Worm (Caenorhabditis elegans) whole organism, L4 larva: Measurements from ENCODE around the gene F54F11.1.

Experiments
- F37D6.2 ChIP-seq: sonication (generic microtip); optimal IDR thresholded peaks from 2 replicates; lab custom pipeline; 2016; ENCODE audit warnings: mild to moderate bottlenecking, missing genetic modification characterization, missing compliant biosample characterization
- F44E2.7 ChIP-seq: fragments of 200-800 bp; sonication (Bioruptor generic); IDR thresholded peaks from 2 replicates; pipeline ENCODE4 v2.1.2; 2022; ENCODE audit warnings: missing genetic modification characterization, missing compliant biosample characterization
- R02D3.7 ChIP-seq: fragments of 150-350 bp; sonication (generic microtip); optimal IDR thresholded peaks from 3 replicates; lab custom pipeline; 2014; ENCODE audit warnings: missing biosample characterization, missing genetic modification characterization
- T20F7.1 ChIP-seq: fragments of 200-800 bp; sonication (Bioruptor generic); optimal IDR thresholded peaks from 2 replicates; lab custom pipeline; 2018; ENCODE audit warnings: mild to moderate bottlenecking, missing genetic modification characterization, missing compliant biosample characterization
- T26A8.4 ChIP-seq: fragments of 200-800 bp; sonication (Bioruptor generic); IDR thresholded peaks from 2 replicates; pipeline ENCODE4 v1.3.6; 2022; ENCODE audit warnings: missing genetic modification characterization, missing compliant biosample characterization
- Y105C5A.15 ChIP-seq: fragments of 200-800 bp; sonication (Bioruptor generic); IDR thresholded peaks from 2 replicates; pipeline ENCODE4 v1.3.6; 2022; ENCODE audit warnings: missing genetic modification characterization, missing compliant biosample characterization
- ZK337.2 ChIP-seq: fragments of 200-800 bp; sonication (Bioruptor generic); IDR thresholded peaks from 2 replicates; pipeline ENCODE4 v1.3.6; 2022; ENCODE audit warnings: missing genetic modification reagents, missing genetic modification characterization, missing compliant biosample characterization
- aha-1 ChIP-seq: fragments of 150-350 bp; peaks from one replicate; lab custom pipeline; 2014; ENCODE audit warnings: missing biosample characterization, missing genetic modification characterization
- ama-1 ChIP-seq: fragments of 150-350 bp; optimal IDR thresholded peaks from 2 replicates; lab custom pipeline; 2014; ENCODE audit warnings: inconsistent platforms, mixed read lengths
- ceh-28 ChIP-seq: fragments of 150-350 bp; optimal IDR thresholded peaks from 2 replicates; lab custom pipeline; 2014; ENCODE audit warnings: missing biosample characterization, missing genetic modification reagents, missing genetic modification characterization
- cey-2 ChIP-seq: sonication (generic microtip); optimal IDR thresholded peaks from 3 replicates; lab custom pipeline; 2017; ENCODE audit warnings: missing genetic modification characterization, mild to moderate bottlenecking, missing compliant biosample characterization, antibody characterized with exemption, borderline replicate concordance; ENCODE audit not compliant: insufficient read depth
- ctbp-1 ChIP-seq: fragments of 200-800 bp; sonication (Bioruptor generic); IDR thresholded peaks from 2 replicates; pipeline ENCODE4 v1.3.6; 2022; ENCODE audit warnings: missing genetic modification reagents, missing genetic modification characterization, missing compliant biosample characterization
- daf-12 ChIP-seq: fragments of 150-350 bp; optimal IDR thresholded peaks from 2 replicates; lab custom pipeline; 2014; ENCODE audit warnings: missing biosample characterization, missing genetic modification reagents, missing genetic modification characterization
- daf-16 ChIP-seq, 3 experiments: sonication (generic microtip); optimal IDR thresholded peaks; 2 replicates each; lab custom pipeline; 2016 to 2017; ENCODE audit warnings: missing genetic modification characterization in 3 of 3, missing genetic modification reagents in 3 of 3, mild to moderate bottlenecking in 2 of 3, missing compliant biosample characterization in 2 of 3, missing biosample characterization in 1 of 3, moderate library complexity in 1 of 3
- daf-8 ChIP-seq: fragments of 200-800 bp; sonication (Bioruptor generic); IDR thresholded peaks from 2 replicates; pipeline ENCODE4 v1.3.6; 2022; ENCODE audit warnings: missing genetic modification characterization, missing compliant biosample characterization
- dmd-6 ChIP-seq: fragments of 200-800 bp; sonication (Bioruptor generic); IDR thresholded peaks from 2 replicates; pipeline ENCODE4 v1.3.6; 2022; ENCODE audit warnings: missing genetic modification reagents, missing genetic modification characterization, missing compliant biosample characterization
- dmd-8 ChIP-seq: fragments of 200-800 bp; sonication (Bioruptor generic); IDR thresholded peaks from 2 replicates; pipeline ENCODE4 v1.3.6; 2022; ENCODE audit warnings: missing genetic modification characterization, missing compliant biosample characterization
- duxl-1 ChIP-seq: sonication (generic microtip); optimal IDR thresholded peaks from 2 replicates; lab custom pipeline; 2016; ENCODE audit warnings: mild to moderate bottlenecking, missing genetic modification characterization, moderate library complexity, missing compliant biosample characterization; ENCODE audit not compliant: poor library complexity
- dve-1 ChIP-seq: sonication (generic microtip); optimal IDR thresholded peaks from 2 replicates; lab custom pipeline; 2017; ENCODE audit warnings: antibody characterized with exemption, mild to moderate bottlenecking, missing genetic modification characterization, missing compliant biosample characterization; ENCODE audit not compliant: insufficient read depth
- egl-43 ChIP-seq: fragments of 200-800 bp; sonication (Bioruptor generic); IDR thresholded peaks from 2 replicates; pipeline ENCODE4 v1.3.6; 2022; ENCODE audit warnings: missing genetic modification reagents, missing genetic modification characterization, missing compliant biosample characterization
- fos-1 ChIP-seq: fragments of 150-350 bp; optimal IDR thresholded peaks from 2 replicates; lab custom pipeline; 2014; ENCODE audit warnings: missing biosample characterization, missing genetic modification characterization
- hif-1 ChIP-seq, 2 experiments: sonication (generic microtip); optimal IDR thresholded peaks; 2 replicates each; lab custom pipeline; 2016 to 2017; ENCODE audit warnings: missing compliant biosample characterization in 2 of 2, missing genetic modification characterization in 2 of 2, missing genetic modification reagents in 2 of 2, missing genotype in 2 of 2, mild to moderate bottlenecking in 1 of 2
- hlh-11 ChIP-seq: fragments of 200-800 bp; sonication (Bioruptor generic); optimal IDR thresholded peaks from 2 replicates; lab custom pipeline; 2018; ENCODE audit warnings: mild to moderate bottlenecking, missing genetic modification characterization, missing compliant biosample characterization
- hlh-30 ChIP-seq: sonication (generic microtip); optimal IDR thresholded peaks from 2 replicates; lab custom pipeline; 2017; ENCODE audit warnings: antibody characterized with exemption, mild to moderate bottlenecking, missing genetic modification characterization, missing compliant biosample characterization; ENCODE audit not compliant: insufficient read depth
- lin-1 ChIP-seq: fragments of 200-800 bp; sonication (Bioruptor generic); IDR thresholded peaks from 2 replicates; pipeline ENCODE4 v1.3.6; 2022; ENCODE audit warnings: missing genetic modification reagents, missing genetic modification characterization, missing compliant biosample characterization
- lin-15B ChIP-seq: fragments of 150-350 bp; sonication (generic microtip); optimal IDR thresholded peaks from 3 replicates; lab custom pipeline; 2014; ENCODE audit warnings: missing biosample characterization, missing genetic modification characterization
- lin-29 ChIP-seq: fragments of 200-800 bp; sonication (Bioruptor generic); IDR thresholded peaks from 2 replicates; pipeline ENCODE4 v1.3.6; 2022; ENCODE audit warnings: missing genetic modification reagents, missing genetic modification characterization, missing compliant biosample characterization
- lin-38 ChIP-seq: fragments of 200-800 bp; sonication (Bioruptor generic); IDR thresholded peaks from 2 replicates; pipeline ENCODE4 v1.3.6; 2022; ENCODE audit warnings: missing genetic modification reagents, missing genetic modification characterization, missing compliant biosample characterization
- lsy-2 ChIP-seq, 2 experiments: fragments of 150-350 bp in 1 of 2; sonication (generic microtip) in 1 of 2; optimal IDR thresholded peaks; 2 replicates each; lab custom pipeline; 2014 to 2017; ENCODE audit warnings: missing biosample characterization in 2 of 2, missing genetic modification characterization in 2 of 2
- mdl-1 ChIP-seq, 2 experiments: fragments of 150-350 bp in 1 of 2; sonication (generic microtip) in 1 of 2; optimal IDR thresholded peaks; 2 replicates each; lab custom pipeline; 2014 to 2017; ENCODE audit warnings: missing biosample characterization in 2 of 2, missing genetic modification characterization in 2 of 2
- nhr-10 ChIP-seq: fragments of 150-350 bp; optimal IDR thresholded peaks from 2 replicates; lab custom pipeline; 2014; ENCODE audit warnings: missing biosample characterization, missing genetic modification characterization
- nhr-102 ChIP-seq: sonication (generic microtip); optimal IDR thresholded peaks from 2 replicates; lab custom pipeline; 2016; ENCODE audit warnings: mild to moderate bottlenecking, missing genetic modification characterization, moderate library complexity, missing compliant biosample characterization
- nhr-111 ChIP-seq: fragments of 200-800 bp; sonication (Bioruptor generic); optimal IDR thresholded peaks from 2 replicates; lab custom pipeline; 2018; ENCODE audit warnings: mild to moderate bottlenecking, missing genetic modification characterization, missing compliant biosample characterization
- nhr-25 ChIP-seq: sonication (generic microtip); optimal IDR thresholded peaks from 2 replicates; lab custom pipeline; 2017; ENCODE audit warnings: missing genetic modification characterization, mild to moderate bottlenecking, missing compliant biosample characterization, antibody characterized with exemption, moderate library complexity, borderline replicate concordance; ENCODE audit not compliant: insufficient read depth
- nhr-28 ChIP-seq: fragments of 150-350 bp; optimal IDR thresholded peaks from 2 replicates; lab custom pipeline; 2014; ENCODE audit warnings: missing biosample characterization, missing genetic modification characterization
- nhr-77 ChIP-seq: fragments of 150-350 bp; optimal IDR thresholded peaks from 2 replicates; lab custom pipeline; 2014; ENCODE audit warnings: missing biosample characterization, missing genetic modification characterization
- pha-4 ChIP-seq, 2 experiments: fragments of 150-350 bp in 1 of 2; fragments of 200-800 bp in 1 of 2; sonication (Bioruptor generic) in 1 of 2; IDR thresholded peaks in 1 of 2; optimal IDR thresholded peaks in 1 of 2; 2 replicates each; pipeline versions ENCODE4 v1.3.6 to Lab custom; 2014 to 2022; ENCODE audit warnings: missing genetic modification characterization in 2 of 2, missing genetic modification reagents in 2 of 2, missing biosample characterization in 1 of 2, missing compliant biosample characterization in 1 of 2
- php-3 ChIP-seq: fragments of 200-800 bp; sonication (Bioruptor generic); IDR thresholded peaks from 2 replicates; pipeline ENCODE4 v1.3.6; 2022; ENCODE audit warnings: missing genetic modification reagents, missing genetic modification characterization, missing compliant biosample characterization
- pqm-1 ChIP-seq: sonication (generic microtip); optimal IDR thresholded peaks from 2 replicates; lab custom pipeline; 2017; ENCODE audit warnings: missing biosample characterization, missing genetic modification characterization
- saeg-2 ChIP-seq: fragments of 200-800 bp; sonication (Bioruptor generic); IDR thresholded peaks from 2 replicates; pipeline ENCODE4 v1.3.6; 2022; ENCODE audit warnings: missing genetic modification reagents, missing genetic modification characterization, missing compliant biosample characterization
- sdz-12 ChIP-seq: fragments of 200-800 bp; sonication (Bioruptor generic); optimal IDR thresholded peaks from 2 replicates; lab custom pipeline; 2018; ENCODE audit warnings: mild to moderate bottlenecking, missing genetic modification characterization, missing compliant biosample characterization
- set-16 ChIP-seq: fragments of 200-800 bp; sonication (Bioruptor generic); IDR thresholded peaks from 2 replicates; pipeline ENCODE4 v1.3.6; 2022; ENCODE audit warnings: missing genetic modification reagents, missing genetic modification characterization, missing compliant biosample characterization
- snpc-4 ChIP-seq: fragments of 150-350 bp; optimal IDR thresholded peaks from 2 replicates; lab custom pipeline; 2014; ENCODE audit warnings: missing biosample characterization, missing genetic modification characterization
- tra-1 ChIP-seq: fragments of 200-800 bp; sonication (Bioruptor generic); IDR thresholded peaks from 2 replicates; pipeline ENCODE4 v1.3.6; 2022; ENCODE audit warnings: missing genetic modification reagents, missing genetic modification characterization, missing compliant biosample characterization
- unc-39 ChIP-seq: sonication (generic microtip); optimal IDR thresholded peaks from 2 replicates; lab custom pipeline; 2017; ENCODE audit warnings: missing biosample characterization, missing genetic modification characterization
- zfp-2 ChIP-seq: sonication (generic microtip); optimal IDR thresholded peaks from 2 replicates; lab custom pipeline; 2016; ENCODE audit warnings: mild to moderate bottlenecking, missing genetic modification characterization, missing compliant biosample characterization
- zfp-3 ChIP-seq: fragments of 200-800 bp; sonication (Bioruptor generic); conservative IDR thresholded peaks from 2 replicates; pipeline ENCODE4 v1.3.6; 2022; ENCODE audit warnings: missing genetic modification reagents, missing genetic modification characterization, missing compliant biosample characterization
- zip-11 ChIP-seq: fragments of 200-800 bp; sonication (Bioruptor generic); IDR thresholded peaks from 2 replicates; pipeline ENCODE4 v1.3.6; 2022; ENCODE audit warnings: missing genetic modification characterization, missing compliant biosample characterization
- ztf-11 ChIP-seq: fragments of 150-350 bp; optimal IDR thresholded peaks from 2 replicates; lab custom pipeline; 2014; ENCODE audit warnings: missing biosample characterization, missing genetic modification characterization
- ztf-7 ChIP-seq: fragments of 150-350 bp; optimal IDR thresholded peaks from 2 replicates; lab custom pipeline; 2014; ENCODE audit warnings: missing biosample characterization, missing genetic modification characterization

Gene F54F11.1

DNA sequence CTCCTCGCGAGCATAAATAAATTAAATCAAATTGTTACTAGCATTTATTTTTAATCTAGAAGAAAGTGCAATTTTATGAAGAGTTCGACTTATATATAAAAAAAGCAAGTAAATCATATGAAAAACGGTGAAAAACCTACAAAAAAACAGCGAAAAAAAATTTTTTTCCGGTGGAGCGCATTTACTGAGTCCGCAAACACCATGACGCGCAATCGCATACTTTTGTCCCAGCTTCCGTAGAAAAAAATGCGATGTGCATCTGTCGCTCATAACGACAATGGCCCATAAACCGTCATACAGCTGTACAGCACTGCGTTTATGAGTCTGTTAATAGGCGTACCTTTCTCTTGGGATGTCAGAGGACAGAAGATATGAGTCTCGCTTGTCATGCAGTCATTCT is 26.5 kb upstream of the F54F11.1 start:
- TF ChIP-seq daf-8 (GFP tag; lab: Robert Waterston, UW), result no peak
- TF ChIP-seq nhr-77, result no peak
- TF ChIP-seq T26A8.4 (GFP tag; lab: Robert Waterston, UW), result peak; percentile 15; the same call in 1 of the 2 replicates
- TF ChIP-seq nhr-10 (tag; lab: Kevin White, UChicago), result no peak
- TF ChIP-seq pha-4 (GFP tag; IDR thresholded peaks at IDR 0.05; lab: Robert Waterston, UW), result no peak
- peak; percentile 24 for TF ChIP-seq pha-4 (tag; optimal IDR thresholded peaks at IDR 0.05; lab: Kevin White, UChicago)
- no peak for TF ChIP-seq Y105C5A.15 (GFP tag; lab: Robert Waterston, UW)
- no peak for TF ChIP-seq daf-16 (GFP tag; optimal IDR thresholded peaks at IDR 0.05; lab: Kevin White, UChicago)
- TF ChIP-seq daf-16 (tag; optimal IDR thresholded peaks at IDR 0.05; lab: Kevin White, UChicago), result peak; percentile 1
- peak in 1 of 2 experiments; percentile 5 for TF ChIP-seq hif-1 (tag; optimal IDR thresholded peaks at IDR 0.05; lab: Kevin White, UChicago)
- no peak for TF ChIP-seq php-3 (GFP tag; lab: Robert Waterston, UW)
- TF ChIP-seq dve-1 (tag; lab: Kevin White, UChicago), result peak; percentile 55
- peak; percentile 29; the same call in 1 of the 2 replicates for TF ChIP-seq dmd-6 (GFP tag; lab: Robert Waterston, UW)
- no peak for TF ChIP-seq mdl-1 (tag; optimal IDR thresholded peaks at IDR 0.05; lab: Kevin White, UChicago)
- TF ChIP-seq F44E2.7 (GFP tag; lab: Robert Waterston, UW), result no peak
- no peak for TF ChIP-seq tra-1 (GFP tag; lab: Robert Waterston, UW)
- TF ChIP-seq nhr-28, result peak; percentile 36
- TF ChIP-seq nhr-25 (tag; lab: Kevin White, UChicago), result no peak
- TF ChIP-seq ztf-11 (tag; lab: Kevin White, UChicago), result no peak
- peak; percentile 61; the same call in 1 of the 2 replicates for TF ChIP-seq lin-29 (GFP tag; lab: Robert Waterston, UW)
- no peak for TF ChIP-seq set-16
- TF ChIP-seq hlh-30 (tag; lab: Kevin White, UChicago), result peak; percentile 38
- no peak for TF ChIP-seq dmd-8 (GFP tag; lab: Robert Waterston, UW)
- TF ChIP-seq hlh-11 (tag; lab: Kevin White, UChicago), result peak; percentile 50
- no peak for TF ChIP-seq ztf-7 (tag; lab: Kevin White, UChicago)
- no peak for TF ChIP-seq lin-1
- TF ChIP-seq duxl-1, result no peak
- no peak for TF ChIP-seq T20F7.1 (GFP tag; lab: Kevin White, UChicago)
- TF ChIP-seq sdz-12, result no peak
- no peak for TF ChIP-seq pqm-1
- TF ChIP-seq F37D6.2, result no peak
- TF ChIP-seq aha-1 (tag; lab: Kevin White, UChicago), result no peak
- no peak for TF ChIP-seq nhr-111
- no peak for TF ChIP-seq ZK337.2
- no peak for TF ChIP-seq ctbp-1 (GFP tag; lab: Robert Waterston, UW)
- TF ChIP-seq unc-39 (tag; lab: Kevin White, UChicago), result no peak
- TF ChIP-seq zfp-3, result no peak
- TF ChIP-seq daf-12, result no peak
- no peak for TF ChIP-seq lin-15B (tag; lab: Kevin White, UChicago)
- TF ChIP-seq fos-1 (tag; lab: Kevin White, UChicago), result no peak
- TF ChIP-seq lin-38 (GFP tag; lab: Robert Waterston, UW), result peak; percentile 94
- TF ChIP-seq ceh-28 (tag; lab: Kevin White, UChicago), result no peak
- TF ChIP-seq cey-2 (tag; lab: Kevin White, UChicago), result no peak
- no peak for TF ChIP-seq zfp-2
- no peak for TF ChIP-seq snpc-4 (tag; lab: Kevin White, UChicago)
- peak in 1 of 2 experiments; percentile 79 for TF ChIP-seq lsy-2 (tag; optimal IDR thresholded peaks at IDR 0.05; lab: Kevin White, UChicago)
- 0 out of 2 replicates have a peak, but pooled peaks have one; percentile 22 for TF ChIP-seq egl-43 (GFP tag; lab: Robert Waterston, UW)
- TF ChIP-seq zip-11 (GFP tag; lab: Robert Waterston, UW), result no peak
- TF ChIP-seq nhr-102 (tag; lab: Kevin White, UChicago), result no peak
- no peak for TF ChIP-seq saeg-2
- no peak for TF ChIP-seq R02D3.7
- no peak for TF ChIP-seq ama-1 (lab: Kevin White, UChicago)
